Fruit fly (Drosophila melanogaster) whole organism, pupa: ENCODE results near the gene Pif1B.
A peak's percentile ranks its signal among the peaks of the same experiment; 100 is the strongest.

ENCODE experiments used
- CG10348 ChIP-seq: fragments of 200-800 bp; sonication (Bioruptor generic); IDR thresholded peaks from 2 replicates; pipeline ENCODE4 v1.3.6; 2022; ENCODE audit warnings: missing biosample characterization, missing genetic modification characterization
- CG14655 ChIP-seq: fragments of 200-800 bp; sonication (Bioruptor generic); optimal IDR thresholded peaks from 3 replicates; lab custom pipeline; 2017; ENCODE audit warnings: mild to moderate bottlenecking, missing biosample characterization, missing genetic modification reagents, missing genetic modification characterization
- CG9948 ChIP-seq: fragments of 200-800 bp; sonication (Bioruptor generic); optimal IDR thresholded peaks from 2 replicates; lab custom pipeline; 2018; ENCODE audit warnings: missing biosample characterization, mild to moderate bottlenecking, missing genetic modification characterization, moderate library complexity
- D1 ChIP-seq: fragments of 200-800 bp; sonication (Bioruptor generic); optimal IDR thresholded peaks from 2 replicates; lab custom pipeline; 2018; ENCODE audit warnings: missing biosample characterization, mild to moderate bottlenecking, missing genetic modification characterization, moderate library complexity
- Pif1B ChIP-seq: fragments of 200-800 bp; sonication (Bioruptor generic); optimal IDR thresholded peaks from 3 replicates; lab custom pipeline; 2016; ENCODE audit warnings: missing biosample characterization, missing genetic modification characterization
- Snoo ChIP-seq: fragments of 200-800 bp; sonication (Bioruptor generic); optimal IDR thresholded peaks from 3 replicates; lab custom pipeline; 2017; ENCODE audit warnings: missing biosample characterization, mild to moderate bottlenecking, missing genetic modification characterization, inconsistent platforms
- fd96Ca ChIP-seq: fragments of 200-800 bp; sonication (Bioruptor generic); IDR thresholded peaks from 3 replicates; pipeline ENCODE4 v1.3.6; 2022; ENCODE audit warnings: missing biosample characterization, missing genetic modification characterization
- gl ChIP-seq: fragments of 200-800 bp; sonication (Bioruptor generic); optimal IDR thresholded peaks from 2 replicates; lab custom pipeline; 2018; ENCODE audit warnings: missing biosample characterization, mild to moderate bottlenecking, missing genetic modification characterization
- rn ChIP-seq: fragments of 200-800 bp; sonication (Bioruptor generic); IDR thresholded peaks from 2 replicates; pipeline ENCODE4 v1.3.6; 2022; ENCODE audit warnings: missing biosample characterization, missing genetic modification characterization

dm6 chr3R:8784788-8785187 lies 16.2 kb downstream of the Pif1B start:
- TF ChIP-seq Snoo (tag; lab: Kevin White, UChicago): no peak
- TF ChIP-seq Pif1B (GFP tag; lab: Kevin White, UChicago): no peak
- peak; percentile 62; the same call in 2 of the 3 replicates for TF ChIP-seq fd96Ca (GFP tag; lab: Robert Waterston, UW)
- TF ChIP-seq CG9948 (tag; lab: Kevin White, UChicago): no peak
- no peak for TF ChIP-seq CG14655 (GFP tag; lab: Kevin White, UChicago)
- TF ChIP-seq CG10348 (GFP tag; lab: Robert Waterston, UW): peak; percentile 10; the same call in 1 of the 2 replicates
- TF ChIP-seq gl (tag; lab: Kevin White, UChicago): no peak
- no peak for TF ChIP-seq D1 (tag; lab: Kevin White, UChicago)
- peak; percentile 47; the same call in 1 of the 2 replicates for TF ChIP-seq rn
